Worm (Caenorhabditis elegans) whole organism, late embryonic: ENCODE results near the gene K08E7.6.

Source experiments
- C08G9.2 ChIP-seq: sonication (generic microtip); optimal IDR thresholded peaks from 2 replicates; lab custom pipeline; 2016; ENCODE audit warnings: mild to moderate bottlenecking, missing genetic modification characterization, moderate library complexity, missing compliant biosample characterization
- C38D4.7 ChIP-seq: fragments of 200-800 bp; sonication (Bioruptor generic); optimal IDR thresholded peaks from 2 replicates; lab custom pipeline; 2018; ENCODE audit warnings: mild to moderate bottlenecking, missing genetic modification characterization, moderate library complexity, missing compliant biosample characterization
- F13H6.1 ChIP-seq: sonication (generic microtip); optimal IDR thresholded peaks from 2 replicates; lab custom pipeline; 2016; ENCODE audit warnings: missing genetic modification characterization, missing compliant biosample characterization
- K02D7.2 ChIP-seq: sonication (generic microtip); optimal IDR thresholded peaks from 2 replicates; lab custom pipeline; 2017; ENCODE audit warnings: mild to moderate bottlenecking, missing genetic modification characterization, missing compliant biosample characterization
- K09A11.1 ChIP-seq: sonication (generic microtip); optimal IDR thresholded peaks from 2 replicates; lab custom pipeline; 2017; ENCODE audit warnings: antibody characterized with exemption, mild to moderate bottlenecking, missing genetic modification characterization, missing compliant biosample characterization; ENCODE audit not compliant: insufficient read depth
- ahr-1 ChIP-seq: sonication (generic microtip); optimal IDR thresholded peaks from 2 replicates; lab custom pipeline; 2016; ENCODE audit warnings: missing genetic modification characterization, missing compliant biosample characterization
- ceh-14 ChIP-seq: sonication (generic microtip); optimal IDR thresholded peaks from 2 replicates; lab custom pipeline; 2016; ENCODE audit warnings: missing genotype, missing genetic modification characterization, missing compliant biosample characterization
- ceh-18 ChIP-seq: sonication (generic microtip); optimal IDR thresholded peaks from 2 replicates; lab custom pipeline; 2016; ENCODE audit warnings: missing genetic modification characterization, missing compliant biosample characterization
- ceh-24 ChIP-seq: sonication (generic microtip); optimal IDR thresholded peaks from 2 replicates; lab custom pipeline; 2016; ENCODE audit warnings: mild to moderate bottlenecking, missing genetic modification characterization, missing compliant biosample characterization
- ceh-31 ChIP-seq: sonication (generic microtip); optimal IDR thresholded peaks from 2 replicates; lab custom pipeline; 2016; ENCODE audit warnings: missing genetic modification characterization, missing compliant biosample characterization
- ceh-6 ChIP-seq: fragments of 200-800 bp; sonication (Bioruptor generic); optimal IDR thresholded peaks from 2 replicates; lab custom pipeline; 2018; ENCODE audit warnings: mild to moderate bottlenecking, missing genetic modification characterization, missing compliant biosample characterization
- che-1 ChIP-seq: sonication (generic microtip); optimal IDR thresholded peaks from 2 replicates; lab custom pipeline; 2016; ENCODE audit warnings: mild to moderate bottlenecking, missing genetic modification characterization, missing compliant biosample characterization
- dve-1 ChIP-seq: sonication (generic microtip); optimal IDR thresholded peaks from 2 replicates; lab custom pipeline; 2017; ENCODE audit warnings: antibody characterized with exemption, mild to moderate bottlenecking, missing genetic modification characterization, missing compliant biosample characterization
- elt-2 ChIP-seq: sonication (generic microtip); optimal IDR thresholded peaks from 2 replicates; lab custom pipeline; 2016; ENCODE audit warnings: missing genetic modification reagents, missing genetic modification characterization, missing compliant biosample characterization
- ets-4 ChIP-seq: sonication (generic microtip); optimal IDR thresholded peaks from 2 replicates; lab custom pipeline; 2016; ENCODE audit warnings: missing genetic modification characterization, missing compliant biosample characterization
- fkh-10 ChIP-seq: fragments of 150-350 bp; optimal IDR thresholded peaks from 2 replicates; lab custom pipeline; 2014; ENCODE audit warnings: missing biosample characterization, missing genetic modification reagents, missing genetic modification characterization
- fkh-6 ChIP-seq: sonication (generic microtip); optimal IDR thresholded peaks from 2 replicates; lab custom pipeline; 2016; ENCODE audit warnings: missing genetic modification characterization, missing compliant biosample characterization
- gmeb-2 ChIP-seq: sonication (generic microtip); optimal IDR thresholded peaks from 2 replicates; lab custom pipeline; 2016; ENCODE audit warnings: missing genetic modification characterization, inconsistent platforms, missing compliant biosample characterization
- hlh-13 ChIP-seq: fragments of 200-800 bp; sonication (Bioruptor generic); optimal IDR thresholded peaks from 2 replicates; lab custom pipeline; 2018; ENCODE audit warnings: mild to moderate bottlenecking, missing genetic modification characterization, missing compliant biosample characterization
- hlh-15 ChIP-seq: sonication (generic microtip); optimal IDR thresholded peaks from 2 replicates; lab custom pipeline; 2016; ENCODE audit warnings: missing genetic modification characterization, missing compliant biosample characterization
- lim-6 ChIP-seq: sonication (generic microtip); optimal IDR thresholded peaks from 2 replicates; lab custom pipeline; 2016; ENCODE audit warnings: missing genetic modification characterization, missing compliant biosample characterization
- madf-2 ChIP-seq: sonication (generic microtip); optimal IDR thresholded peaks from 2 replicates; lab custom pipeline; 2017; ENCODE audit warnings: missing genetic modification characterization, missing compliant biosample characterization
- nfya-1 ChIP-seq: sonication (generic microtip); optimal IDR thresholded peaks from 2 replicates; lab custom pipeline; 2017; ENCODE audit warnings: missing genetic modification characterization, mild to moderate bottlenecking, missing compliant biosample characterization, antibody characterized with exemption, moderate library complexity
- nhr-232 ChIP-seq: sonication (generic microtip); optimal IDR thresholded peaks from 2 replicates; lab custom pipeline; 2016; ENCODE audit warnings: missing genetic modification characterization, missing compliant biosample characterization
- npax-4 ChIP-seq: sonication (generic microtip); optimal IDR thresholded peaks from 2 replicates; lab custom pipeline; 2016; ENCODE audit warnings: missing genetic modification characterization, missing compliant biosample characterization
- pat-9 ChIP-seq: fragments of 200-800 bp; sonication (Bioruptor generic); optimal IDR thresholded peaks from 2 replicates; lab custom pipeline; 2018; ENCODE audit warnings: mild to moderate bottlenecking, missing genetic modification characterization, moderate library complexity, missing compliant biosample characterization
- pax-1 ChIP-seq: fragments of 150-350 bp; optimal IDR thresholded peaks from 2 replicates; lab custom pipeline; 2014; ENCODE audit warnings: missing biosample characterization, missing genetic modification characterization
- pha-2 ChIP-seq: sonication (generic microtip); optimal IDR thresholded peaks from 2 replicates; lab custom pipeline; 2017; ENCODE audit warnings: mild to moderate bottlenecking, missing genetic modification characterization, missing compliant biosample characterization
- pha-4 ChIP-seq: fragments of 150-350 bp; optimal IDR thresholded peaks from 2 replicates; lab custom pipeline; 2018; ENCODE audit warnings: missing biosample characterization, missing genetic modification reagents, missing genetic modification characterization
- ref-2 ChIP-seq: sonication (generic microtip); optimal IDR thresholded peaks from 2 replicates; lab custom pipeline; 2016; ENCODE audit warnings: missing genetic modification characterization, missing compliant biosample characterization
- sox-2 ChIP-seq: fragments of 200-800 bp; sonication (Bioruptor generic); IDR thresholded peaks from 2 replicates; pipeline ENCODE4 v1.3.6; 2022; ENCODE audit warnings: missing genetic modification reagents, missing genetic modification characterization, missing compliant biosample characterization
- sox-4 ChIP-seq: sonication (generic microtip); optimal IDR thresholded peaks from 2 replicates; lab custom pipeline; 2017; ENCODE audit warnings: mild to moderate bottlenecking, missing genetic modification characterization, inconsistent platforms, missing compliant biosample characterization
- syd-9 ChIP-seq: sonication (generic microtip); optimal IDR thresholded peaks from 2 replicates; lab custom pipeline; 2016; ENCODE audit warnings: mild to moderate bottlenecking, missing genetic modification characterization, moderate library complexity, missing compliant biosample characterization
- tbx-2 ChIP-seq: sonication (generic microtip); optimal IDR thresholded peaks from 2 replicates; lab custom pipeline; 2016; ENCODE audit warnings: missing genetic modification characterization, missing compliant biosample characterization
- ttx-3 ChIP-seq: sonication (generic microtip); optimal IDR thresholded peaks from 2 replicates; lab custom pipeline; 2016; ENCODE audit warnings: missing genetic modification reagents, missing genetic modification characterization, missing compliant biosample characterization
- unc-3 ChIP-seq, 2 experiments: fragments of 200-800 bp in 1 of 2; sonication (Bioruptor generic) in 1 of 2; sonication (generic microtip) in 1 of 2; conservative IDR thresholded peaks in 1 of 2; optimal IDR thresholded peaks in 1 of 2; 2 replicates each; pipeline versions ENCODE4 v1.3.6 to Lab custom; 2016 to 2022; ENCODE audit warnings: missing compliant biosample characterization in 2 of 2, missing genetic modification characterization in 2 of 2, missing genetic modification reagents in 1 of 2
- unc-55 ChIP-seq: sonication (generic microtip); optimal IDR thresholded peaks from 2 replicates; lab custom pipeline; 2017; ENCODE audit warnings: missing biosample characterization, missing genetic modification reagents, missing genetic modification characterization
- unc-86 ChIP-seq: sonication (generic microtip); optimal IDR thresholded peaks from 2 replicates; lab custom pipeline; 2016; ENCODE audit warnings: missing genetic modification characterization, missing compliant biosample characterization
- zip-5 ChIP-seq: sonication (generic microtip); optimal IDR thresholded peaks from 2 replicates; lab custom pipeline; 2016; ENCODE audit warnings: missing genetic modification characterization, missing compliant biosample characterization
- ztf-16 ChIP-seq: sonication (generic microtip); optimal IDR thresholded peaks from 2 replicates; lab custom pipeline; 2017; ENCODE audit warnings: missing genetic modification characterization, missing compliant biosample characterization

K08E7.6 gene

ce11 chrIV:12614624-12615023 lies 33.7 kb upstream of the K08E7.6 start, which contains the start of gene efa-6:
Gene efa-6, minus strand, starts transcription at chrIV:12614724.
- TF ChIP-seq K02D7.2 (tag; lab: Kevin White, UChicago) = no peak
- TF ChIP-seq ref-2 (tag; lab: Kevin White, UChicago) = no peak
- no peak for TF ChIP-seq unc-86 (tag; lab: Kevin White, UChicago)
- TF ChIP-seq, all 69 proteins: peak for 0

- TF ChIP-seq C08G9.2 (tag; lab: Kevin White, UChicago) = no peak
- TF ChIP-seq nfya-1 = no peak
- no peak for TF ChIP-seq che-1 (tag; lab: Kevin White, UChicago)
- TF ChIP-seq F13H6.1 (tag; lab: Kevin White, UChicago) = no peak
- no peak for TF ChIP-seq pax-1 (tag; lab: Kevin White, UChicago)
- TF ChIP-seq ztf-16 (tag; lab: Kevin White, UChicago) = no peak
- TF ChIP-seq ttx-3 = no peak
- no peak for TF ChIP-seq unc-55 (GFP tag; lab: Kevin White, UChicago)
- no peak for TF ChIP-seq ets-4
- TF ChIP-seq hlh-13 = no peak
- TF ChIP-seq ahr-1 (tag; lab: Kevin White, UChicago) = no peak
Measured at ce11 chrIV:12605401-12605800, 24.5 kb upstream of the K08E7.6 start, which contains the start of gene Y55D9A.2. Gene Y55D9A.2, minus strand, starts transcription at chrIV:12605431.

ce11 chrIV:12600941-12601340 lies 20.0 kb upstream of the K08E7.6 start:
- TF ChIP-seq fkh-6 (tag; lab: Kevin White, UChicago) = no peak
- no peak for TF ChIP-seq syd-9 (tag; lab: Kevin White, UChicago)
- no peak for TF ChIP-seq C38D4.7 (GFP tag; lab: Kevin White, UChicago)
- no peak for TF ChIP-seq ceh-31 (tag; lab: Kevin White, UChicago)
- no peak for TF ChIP-seq sox-4
- no peak for TF ChIP-seq ceh-6 (GFP tag; lab: Kevin White, UChicago)
- no peak for TF ChIP-seq C08G9.2 (tag; lab: Kevin White, UChicago)
- TF ChIP-seq nhr-232 (tag; lab: Kevin White, UChicago) = no peak
- TF ChIP-seq dve-1 (tag; lab: Kevin White, UChicago) = no peak
- no peak for TF ChIP-seq unc-55 (GFP tag; lab: Kevin White, UChicago)
- TF ChIP-seq che-1 (tag; lab: Kevin White, UChicago) = no peak
- TF ChIP-seq zip-5 (tag; lab: Kevin White, UChicago) = no peak

ce11 chrIV:12599158-12599557 lies 18.2 kb upstream of the K08E7.6 start, which contains the start of gene pgp-1:
Gene pgp-1, minus strand, starts transcription at chrIV:12599169.
- peak; percentile 60 for TF ChIP-seq elt-2 (tag; lab: Kevin White, UChicago)
- no peak for TF ChIP-seq lim-6 (tag; lab: Kevin White, UChicago)

DNA sequence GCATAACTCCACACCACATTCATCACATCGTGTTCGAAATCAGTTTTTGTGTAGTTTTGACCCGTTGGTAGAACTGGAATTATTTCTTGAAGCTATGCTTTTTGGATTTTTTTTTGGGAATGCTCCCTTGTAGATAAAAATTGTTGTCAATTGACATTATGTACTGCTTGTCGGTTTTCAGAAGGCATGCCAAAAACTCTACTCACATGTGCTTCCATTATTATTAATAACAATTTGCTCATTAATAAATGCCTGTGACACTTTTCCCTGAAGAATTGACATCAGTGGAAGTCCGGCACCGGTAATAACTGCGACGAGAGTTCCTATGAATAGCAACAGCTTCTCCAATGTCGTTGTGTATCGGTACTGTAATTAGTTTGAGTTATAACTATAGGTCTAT lies 16.0 kb upstream of the K08E7.6 start:
- TF ChIP-seq K02D7.2 (tag; lab: Kevin White, UChicago) = no peak
- no peak for TF ChIP-seq unc-86 (tag; lab: Kevin White, UChicago)
- TF ChIP-seq hlh-15 = no peak
- no peak for TF ChIP-seq unc-55 (GFP tag; lab: Kevin White, UChicago)
- no peak for TF ChIP-seq ceh-24 (tag; lab: Kevin White, UChicago)
- no peak for TF ChIP-seq che-1 (tag; lab: Kevin White, UChicago)
- TF ChIP-seq ceh-18 = no peak
- no peak for TF ChIP-seq sox-4
- TF ChIP-seq ceh-14 (tag; lab: Kevin White, UChicago) = no peak

- TF ChIP-seq fkh-10 (GFP tag; lab: Kevin White, UChicago) = no peak
- TF ChIP-seq unc-3 (GFP tag; conservative IDR thresholded peaks at IDR 0.05; lab: Robert Waterston, UW) = peak; percentile 67; the same call in 1 of the 2 replicates
- peak; percentile 54 for TF ChIP-seq unc-3 (tag; optimal IDR thresholded peaks at IDR 0.05; lab: Kevin White, UChicago)
- peak; percentile 44 for TF ChIP-seq ets-4
- no peak for TF ChIP-seq sox-2
- no peak for TF ChIP-seq lim-6 (tag; lab: Kevin White, UChicago)
- TF ChIP-seq K02D7.2 (tag; lab: Kevin White, UChicago) = peak; percentile 66
- TF ChIP-seq nhr-232 (tag; lab: Kevin White, UChicago) = peak; percentile 4
- peak; percentile 58 for TF ChIP-seq gmeb-2 (tag; lab: Kevin White, UChicago)
- TF ChIP-seq tbx-2 (tag; lab: Kevin White, UChicago) = peak; percentile 31
- TF ChIP-seq pha-2 (tag; lab: Kevin White, UChicago) = peak; percentile 47
- peak; percentile 47 for TF ChIP-seq C38D4.7 (GFP tag; lab: Kevin White, UChicago)
- TF ChIP-seq pha-4 (tag; lab: Kevin White, UChicago) = no peak
- peak; percentile 22 for TF ChIP-seq K09A11.1
- peak; percentile 0 for TF ChIP-seq unc-86 (tag; lab: Kevin White, UChicago)
- peak; percentile 66 for TF ChIP-seq hlh-13
- peak; percentile 38 for TF ChIP-seq madf-2
- TF ChIP-seq pat-9 (tag; lab: Kevin White, UChicago) = peak; percentile 74
- peak; percentile 82 for TF ChIP-seq sox-4
- peak; percentile 54 for TF ChIP-seq npax-4 (tag; lab: Kevin White, UChicago)
Measured at ce11 chrIV:12594574-12594973, 13.6 kb upstream of the K08E7.6 start.
